Worm (Caenorhabditis elegans) whole organism, L3 larva: ENCODE measurements around the gene Y57A10A.2.

Source experiments
- nhr-76 ChIP-seq: fragments of 150-350 bp; sonication (generic microtip); optimal IDR thresholded peaks from 5 replicates; lab custom pipeline; 2014; ENCODE audit warnings: missing biosample characterization, missing genetic modification characterization
- ztf-4 ChIP-seq: fragments of 150-350 bp; optimal IDR thresholded peaks from 2 replicates; lab custom pipeline; 2014; ENCODE audit warnings: missing biosample characterization, missing genetic modification characterization

DNA sequence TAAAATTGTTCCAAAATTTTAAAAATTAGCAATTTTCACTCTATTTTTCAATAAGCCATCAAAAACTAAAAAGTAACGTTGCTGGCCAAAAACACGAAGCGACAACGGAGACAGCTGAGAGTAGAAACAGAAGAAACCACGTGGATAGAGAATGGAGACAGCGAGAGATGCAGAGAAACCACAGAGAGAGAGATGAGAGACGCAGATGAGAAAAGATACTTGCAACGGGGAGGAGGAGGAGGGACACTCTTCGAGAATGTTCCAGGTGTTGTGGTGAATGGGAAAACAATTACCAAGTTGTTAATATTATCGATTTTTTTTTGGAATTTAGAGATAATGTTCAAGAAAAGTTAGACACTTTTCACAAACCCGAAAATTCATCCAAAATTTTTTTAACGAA lies 45.1 kb upstream of the Y57A10A.2 start:
- TF ChIP-seq nhr-76 (tag; lab: Kevin White, UChicago): no peak
- TF ChIP-seq ztf-4: peak; percentile 70
